Worm (Caenorhabditis elegans): ENCODE results near the gene grsp-4.

ce11 chrV:7601443-7601842 lies 23.3 kb upstream of the grsp-4 start, which contains the start of gene scl-26:
- TF ChIP-seq unc-130 (GFP tag; optimal IDR thresholded peaks at IDR 0.05) (no peak), athp-1 (tag; optimal IDR thresholded peaks at IDR 0.05) (no peak), C17E4.6 (GFP tag; IDR thresholded peaks at IDR 0.05) (no peak), F33H1.4 (GFP tag; IDR thresholded peaks at IDR 0.05) (no peak), nhr-80 (tag; optimal IDR thresholded peaks at IDR 0.05) (no peak), F52B5.7 (tag; optimal IDR thresholded peaks at IDR 0.05) (no peak), dpl-1 (GFP tag; optimal IDR thresholded peaks at IDR 0.05) (no peak), sdz-38 (tag; optimal IDR thresholded peaks at IDR 0.05) (no peak), him-1 (tag; optimal IDR thresholded peaks at IDR 0.05) (no peak), rec-8 (tag; optimal IDR thresholded peaks at IDR 0.05) (no peak), lag-1 (GFP tag; IDR thresholded peaks at IDR 0.05) (no peak), unc-62 (GFP tag; optimal IDR thresholded peaks at IDR 0.05) (no peak), snpc-1.3 (tag; optimal IDR thresholded peaks at IDR 0.05; ENCODE audit: insufficient read depth) (no peak)
